Worm (Caenorhabditis elegans) whole organism, young adult: ENCODE measurements around the gene F38A6.5.

Experiments used
- B0035.1 ChIP-seq: sonication (generic microtip); optimal IDR thresholded peaks from 2 replicates; lab custom pipeline; 2016; ENCODE audit warnings: missing genetic modification characterization, mild to moderate bottlenecking, missing compliant biosample characterization, missing genotype, missing genetic modification reagents
- B0261.1 ChIP-seq: sonication (generic microtip); optimal IDR thresholded peaks from 2 replicates; lab custom pipeline; 2016; ENCODE audit warnings: mild to moderate bottlenecking, missing genetic modification characterization, moderate library complexity, missing compliant biosample characterization
- B0336.3 ChIP-seq: fragments of 200-800 bp; sonication (Bioruptor generic); IDR thresholded peaks from 2 replicates; pipeline ENCODE4 v1.3.6; 2022; ENCODE audit warnings: missing genetic modification characterization, missing compliant biosample characterization
- F33H1.4 ChIP-seq: fragments of 200-800 bp; sonication (Bioruptor generic); IDR thresholded peaks from 2 replicates; pipeline ENCODE4 v1.3.6; 2022; ENCODE audit warnings: missing genetic modification reagents, missing genetic modification characterization, missing compliant biosample characterization
- F55B11.4 ChIP-seq: sonication (generic microtip); optimal IDR thresholded peaks from 2 replicates; lab custom pipeline; 2016; ENCODE audit warnings: missing compliant biosample characterization, missing genetic modification characterization, borderline replicate concordance; ENCODE audit not compliant: insufficient read depth
- K12H6.12 ChIP-seq: fragments of 200-800 bp; sonication (Bioruptor generic); optimal IDR thresholded peaks from 2 replicates; lab custom pipeline; 2018; ENCODE audit warnings: mild to moderate bottlenecking, missing genetic modification characterization, missing compliant biosample characterization
- Y56A3A.18 ChIP-seq: fragments of 200-800 bp; sonication (Bioruptor generic); IDR thresholded peaks from 2 replicates; pipeline ENCODE4 v1.3.6; 2022; ENCODE audit warnings: missing genetic modification reagents, missing genetic modification characterization, missing compliant biosample characterization
- Y95B8A.8 ChIP-seq: fragments of 200-800 bp; sonication (Bioruptor generic); IDR thresholded peaks from 2 replicates; pipeline ENCODE4 v1.3.6; 2022; ENCODE audit warnings: missing genetic modification reagents, missing genetic modification characterization, missing compliant biosample characterization
- athp-1 ChIP-seq: sonication (generic microtip); optimal IDR thresholded peaks from 2 replicates; lab custom pipeline; 2017; ENCODE audit warnings: mild to moderate bottlenecking, missing genetic modification characterization, missing compliant biosample characterization
- bed-2 ChIP-seq: fragments of 200-800 bp; sonication (Bioruptor generic); IDR thresholded peaks from 2 replicates; pipeline ENCODE4 v1.3.6; 2022; ENCODE audit warnings: missing genetic modification reagents, missing genetic modification characterization, missing compliant biosample characterization
- cebp-1 ChIP-seq, 2 experiments: fragments of 200-800 bp in 1 of 2; sonication (Bioruptor generic) in 1 of 2; sonication (generic microtip) in 1 of 2; IDR thresholded peaks in 1 of 2; optimal IDR thresholded peaks in 1 of 2; 2 replicates each; pipeline versions ENCODE4 v1.3.6 to Lab custom; 2017 to 2022; ENCODE audit warnings: missing compliant biosample characterization in 2 of 2, missing genetic modification characterization in 2 of 2, mild to moderate bottlenecking in 1 of 2, missing genetic modification reagents in 1 of 2, moderate library complexity in 1 of 2
- ceh-100 ChIP-seq: fragments of 200-800 bp; sonication (Bioruptor generic); IDR thresholded peaks from 2 replicates; pipeline ENCODE4 v1.3.6; 2022; ENCODE audit warnings: missing genetic modification reagents, missing genetic modification characterization, missing compliant biosample characterization
- ceh-27 ChIP-seq: fragments of 200-800 bp; sonication (Bioruptor generic); optimal IDR thresholded peaks from 2 replicates; lab custom pipeline; 2018; ENCODE audit warnings: mild to moderate bottlenecking, missing genetic modification characterization, moderate library complexity, missing compliant biosample characterization
- ceh-79 ChIP-seq: sonication (generic microtip); optimal IDR thresholded peaks from 2 replicates; lab custom pipeline; 2017; ENCODE audit warnings: mild to moderate bottlenecking, missing genetic modification characterization, missing compliant biosample characterization
- chd-7 ChIP-seq: sonication (generic microtip); optimal IDR thresholded peaks from 2 replicates; lab custom pipeline; 2016; ENCODE audit warnings: mild to moderate bottlenecking, missing genetic modification characterization, moderate library complexity, missing compliant biosample characterization
- die-1 ChIP-seq: sonication (generic microtip); optimal IDR thresholded peaks from 2 replicates; lab custom pipeline; 2016; ENCODE audit warnings: missing genotype, mild to moderate bottlenecking, missing genetic modification characterization, missing compliant biosample characterization
- dpl-1 ChIP-seq: fragments of 150-350 bp; optimal IDR thresholded peaks from 2 replicates; lab custom pipeline; 2014; ENCODE audit warnings: missing biosample characterization, missing genetic modification reagents, missing genetic modification characterization
- egl-18 ChIP-seq: fragments of 200-800 bp; sonication (Bioruptor generic); IDR thresholded peaks from 2 replicates; pipeline ENCODE4 v1.3.6; 2022; ENCODE audit warnings: missing genetic modification reagents, missing genetic modification characterization, missing compliant biosample characterization
- ekl-4 ChIP-seq: fragments of 200-800 bp; sonication (Bioruptor generic); IDR thresholded peaks from 2 replicates; pipeline ENCODE4 v1.3.6; 2022; ENCODE audit warnings: missing genetic modification reagents, missing genetic modification characterization, missing compliant biosample characterization
- ets-4 ChIP-seq: fragments of 200-800 bp; sonication (Bioruptor generic); optimal IDR thresholded peaks from 2 replicates; lab custom pipeline; 2018; ENCODE audit warnings: mild to moderate bottlenecking, missing genetic modification characterization, missing compliant biosample characterization
- fkh-3 ChIP-seq: sonication (generic microtip); optimal IDR thresholded peaks from 2 replicates; lab custom pipeline; 2016; ENCODE audit warnings: mild to moderate bottlenecking, missing genetic modification characterization, missing compliant biosample characterization
- hmg-1.2 ChIP-seq: fragments of 200-800 bp; sonication (Bioruptor generic); IDR thresholded peaks from 2 replicates; pipeline ENCODE4 v1.3.6; 2022; ENCODE audit warnings: missing genetic modification reagents, missing genetic modification characterization, missing compliant biosample characterization
- let-607 ChIP-seq, 2 experiments: fragments of 200-800 bp in 1 of 2; sonication (Bioruptor generic) in 1 of 2; sonication (generic microtip) in 1 of 2; optimal IDR thresholded peaks; 2 replicates each; lab custom pipeline; 2016 to 2018; ENCODE audit warnings: mild to moderate bottlenecking in 2 of 2, missing compliant biosample characterization in 2 of 2, missing genetic modification characterization in 2 of 2, moderate library complexity in 2 of 2, missing genotype in 1 of 2
- lin-35 ChIP-seq, 3 experiments: fragments of 150-350 bp in 2 of 3; sonication (generic microtip) in 1 of 3; optimal IDR thresholded peaks; 2 replicates each; lab custom pipeline; 2014 to 2018; ENCODE audit warnings: missing biosample characterization in 3 of 3, missing genetic modification characterization in 3 of 3, missing genetic modification reagents in 3 of 3
- lin-40 ChIP-seq: sonication (generic microtip); optimal IDR thresholded peaks from 2 replicates; lab custom pipeline; 2016; ENCODE audit warnings: missing genetic modification characterization, mild to moderate bottlenecking, missing compliant biosample characterization, missing genotype, missing genetic modification reagents
- lin-54 ChIP-seq: fragments of 200-800 bp; sonication (Bioruptor generic); optimal IDR thresholded peaks from 2 replicates; lab custom pipeline; 2018; ENCODE audit warnings: mild to moderate bottlenecking, missing genetic modification characterization, missing compliant biosample characterization
- madf-10 ChIP-seq: sonication (generic microtip); optimal IDR thresholded peaks from 2 replicates; lab custom pipeline; 2016; ENCODE audit warnings: mild to moderate bottlenecking, missing genetic modification characterization, missing compliant biosample characterization
- madf-3 ChIP-seq: fragments of 200-800 bp; sonication (Bioruptor generic); IDR thresholded peaks from 2 replicates; pipeline ENCODE4 v1.3.6; 2022; ENCODE audit warnings: missing genetic modification reagents, missing genetic modification characterization, missing compliant biosample characterization
- mcd-1 ChIP-seq: fragments of 200-800 bp; sonication (Bioruptor generic); IDR thresholded peaks from 2 replicates; pipeline ENCODE4 v1.3.6; 2022; ENCODE audit warnings: missing genetic modification reagents, missing genetic modification characterization, missing compliant biosample characterization
- mes-4 ChIP-seq: sonication (generic microtip); optimal IDR thresholded peaks from 2 replicates; lab custom pipeline; 2016; ENCODE audit warnings: missing genotype, missing genetic modification characterization, missing compliant biosample characterization
- nfyb-1 ChIP-seq: fragments of 200-800 bp; sonication (Bioruptor generic); IDR thresholded peaks from 2 replicates; pipeline ENCODE4 v1.3.6; 2022; ENCODE audit warnings: missing genetic modification reagents, missing genetic modification characterization, missing compliant biosample characterization
- nhr-80 ChIP-seq: sonication (generic microtip); optimal IDR thresholded peaks from 2 replicates; lab custom pipeline; 2016; ENCODE audit warnings: missing genetic modification characterization, missing compliant biosample characterization
- snpc-1.1 ChIP-seq: sonication (generic microtip); optimal IDR thresholded peaks from 2 replicates; lab custom pipeline; 2017; ENCODE audit warnings: missing genetic modification characterization, mild to moderate bottlenecking, missing compliant biosample characterization, antibody characterized with exemption, moderate library complexity, missing genotype, missing genetic modification reagents; ENCODE audit not compliant: insufficient read depth
- snpc-4 ChIP-seq, 5 experiments: fragments of 150-350 bp in 1 of 5; sonication (generic microtip) in 4 of 5; optimal IDR thresholded peaks; 2 replicates each; lab custom pipeline; 2014 to 2018; ENCODE audit warnings: missing genetic modification characterization in 5 of 5, missing biosample characterization in 3 of 5, antibody characterized with exemption in 2 of 5, mild to moderate bottlenecking in 2 of 5, missing compliant biosample characterization in 2 of 5, missing genotype in 2 of 5, moderate library complexity in 2 of 5, missing genetic modification reagents in 1 of 5
- tbp1 ChIP-seq: fragments of 200-800 bp; sonication (Bioruptor generic); optimal IDR thresholded peaks from 2 replicates; lab custom pipeline; 2018; ENCODE audit warnings: mild to moderate bottlenecking, missing genetic modification characterization, missing compliant biosample characterization
- xnd-1 ChIP-seq: sonication (generic microtip); optimal IDR thresholded peaks from 2 replicates; lab custom pipeline; 2016; ENCODE audit warnings: missing genotype, missing genetic modification reagents, missing genetic modification characterization, missing compliant biosample characterization
- zfh-2 ChIP-seq: fragments of 200-800 bp; sonication (Bioruptor generic); conservative IDR thresholded peaks from 2 replicates; pipeline ENCODE4 v1.3.6; 2022; ENCODE audit warnings: missing genetic modification reagents, missing genetic modification characterization, missing compliant biosample characterization
- zim-3 ChIP-seq: sonication (generic microtip); optimal IDR thresholded peaks from 2 replicates; lab custom pipeline; 2017; ENCODE audit warnings: mild to moderate bottlenecking, missing genetic modification characterization, moderate library complexity, missing compliant biosample characterization
- ztf-28 ChIP-seq: fragments of 200-800 bp; sonication (Bioruptor generic); IDR thresholded peaks from 2 replicates; pipeline ENCODE4 v1.3.6; 2022; ENCODE audit warnings: missing genetic modification reagents, missing genetic modification characterization, missing compliant biosample characterization

The F38A6.5 gene

ce11 chrV:20790616-20791015 is 17.1 kb upstream of the F38A6.5 start:
- TF ChIP-seq B0035.1 (tag; lab: Kevin White, UChicago) (no peak), nfyb-1 (GFP tag; lab: Robert Waterston, UW) (0 out of 2 replicates have a peak, but pooled peaks have one; percentile 46), lin-35 (GFP tag; optimal IDR thresholded peaks at IDR 0.05; lab: Kevin White, UChicago) (peak in 1 of 3 experiments; percentile 23)

- TF ChIP-seq hmg-1.2 (GFP tag; lab: Robert Waterston, UW) (peak; percentile 15; the same call in 1 of the 2 replicates), zfh-2 (0 out of 2 replicates have a peak, but pooled peaks have one; percentile 27), snpc-4 (GFP tag; optimal IDR thresholded peaks at IDR 0.05; lab: Kevin White, UChicago) (no peak), snpc-4 (tag; optimal IDR thresholded peaks at IDR 0.05; lab: Kevin White, UChicago) (peak in 2 of 4 experiments; percentile 67 to 75), chd-7 (tag; lab: Kevin White, UChicago) (no peak), B0261.1 (tag; lab: Kevin White, UChicago) (no peak), snpc-1.1 (tag; lab: Kevin White, UChicago) (peak; percentile 10), ets-4 (no peak)
Observed at ce11 chrV:20790011-20790410, 16.5 kb upstream of the F38A6.5 start, which contains the start of gene Y44A6D.1. TSS of gene Y44A6D.1 (minus strand) at chrV:20790033.

- no peak for TF ChIP-seq ztf-28
- no peak for TF ChIP-seq mes-4 (tag; lab: Kevin White, UChicago)
- TF ChIP-seq lin-40 (tag; lab: Kevin White, UChicago) = peak; percentile 34
- TF ChIP-seq fkh-3 (tag; lab: Kevin White, UChicago) = no peak
- no peak for TF ChIP-seq snpc-4 (GFP tag; optimal IDR thresholded peaks at IDR 0.05; lab: Kevin White, UChicago)
- TF ChIP-seq snpc-4 (tag; optimal IDR thresholded peaks at IDR 0.05; lab: Kevin White, UChicago) = peak in 1 of 4 experiments; percentile 36
- TF ChIP-seq zfh-2 = peak; percentile 65; the same call in 1 of the 2 replicates
- no peak for TF ChIP-seq Y56A3A.18 (GFP tag; lab: Robert Waterston, UW)
- TF ChIP-seq mcd-1 (GFP tag; lab: Robert Waterston, UW) = no peak
- no peak for TF ChIP-seq die-1 (tag; lab: Kevin White, UChicago)
- TF ChIP-seq cebp-1 (GFP tag; IDR thresholded peaks at IDR 0.05; lab: Robert Waterston, UW) = no peak
- TF ChIP-seq cebp-1 (tag; optimal IDR thresholded peaks at IDR 0.05; lab: Kevin White, UChicago) = peak; percentile 46
- TF ChIP-seq ceh-100 (GFP tag; lab: Robert Waterston, UW) = no peak
- TF ChIP-seq ceh-79 = no peak
- no peak for TF ChIP-seq bed-2 (GFP tag; lab: Robert Waterston, UW)
- no peak for TF ChIP-seq zim-3
- TF ChIP-seq B0336.3 = no peak
- TF ChIP-seq ets-4 = no peak
- TF ChIP-seq xnd-1 (tag; lab: Kevin White, UChicago) = no peak
- 0 out of 2 replicates have a peak, but pooled peaks have one; percentile 22 for TF ChIP-seq ekl-4 (GFP tag; lab: Robert Waterston, UW)
- TF ChIP-seq egl-18 = no peak
- no peak for TF ChIP-seq lin-54 (GFP tag; lab: Kevin White, UChicago)
- TF ChIP-seq hmg-1.2 (GFP tag; lab: Robert Waterston, UW) = peak; percentile 14; the same call in 1 of the 2 replicates
- TF ChIP-seq let-607 (tag; optimal IDR thresholded peaks at IDR 0.05; lab: Kevin White, UChicago) = no peak
- no peak for TF ChIP-seq F55B11.4 (tag; lab: Kevin White, UChicago)
- no peak for TF ChIP-seq F33H1.4 (GFP tag; lab: Robert Waterston, UW)
- TF ChIP-seq dpl-1 (GFP tag; lab: Kevin White, UChicago) = no peak
- peak; percentile 53 for TF ChIP-seq K12H6.12
- TF ChIP-seq tbp1 (GFP tag; lab: Kevin White, UChicago) = no peak
- no peak for TF ChIP-seq athp-1
- no peak for TF ChIP-seq madf-3 (GFP tag; lab: Robert Waterston, UW)
- TF ChIP-seq nhr-80 (tag; lab: Kevin White, UChicago) = no peak
- peak; percentile 90 for TF ChIP-seq madf-10 (tag; lab: Kevin White, UChicago)
- no peak for TF ChIP-seq Y95B8A.8 (GFP tag; lab: Robert Waterston, UW)
- TF ChIP-seq ceh-27 (GFP tag; lab: Kevin White, UChicago) = peak; percentile 15
Observed at ce11 chrV:20789105-20789504, 15.6 kb upstream of the F38A6.5 start, which contains the start of gene tpan-1. TSS of gene tpan-1 (plus strand) at chrV:20789502.
